Worm (Caenorhabditis elegans) whole organism, mixed stage, embryonic: ENCODE results near the gene ule-3.

Experiments used
- M03D4.4 ChIP-seq: sonication (generic microtip); optimal IDR thresholded peaks from 2 replicates; lab custom pipeline; 2017; ENCODE audit warnings: mild to moderate bottlenecking, missing genetic modification characterization, missing compliant biosample characterization
- blmp-1 ChIP-seq: fragments of 150-350 bp; optimal IDR thresholded peaks from 2 replicates; lab custom pipeline; 2014; ENCODE audit warnings: missing biosample characterization, missing genetic modification characterization
- ceh-39 ChIP-seq: fragments of 150-350 bp; optimal IDR thresholded peaks from 2 replicates; lab custom pipeline; 2014; ENCODE audit warnings: missing biosample characterization, missing genetic modification characterization
- ceh-43 ChIP-seq: fragments of 200-800 bp; sonication (Bioruptor generic); optimal IDR thresholded peaks from 2 replicates; lab custom pipeline; 2018; ENCODE audit warnings: mild to moderate bottlenecking, missing genetic modification characterization, moderate library complexity, missing compliant biosample characterization
- ceh-83 ChIP-seq: fragments of 200-800 bp; sonication (Bioruptor generic); optimal IDR thresholded peaks from 2 replicates; lab custom pipeline; 2018; ENCODE audit warnings: mild to moderate bottlenecking, missing genetic modification characterization, missing compliant biosample characterization
- ces-1 ChIP-seq: fragments of 150-350 bp; optimal IDR thresholded peaks from 2 replicates; lab custom pipeline; 2014; ENCODE audit warnings: missing biosample characterization, missing genetic modification reagents, missing genetic modification characterization
- cnd-1 ChIP-seq: fragments of 200-800 bp; sonication (Bioruptor generic); optimal IDR thresholded peaks from 2 replicates; lab custom pipeline; 2018; ENCODE audit warnings: mild to moderate bottlenecking, missing genetic modification characterization, missing compliant biosample characterization
- drap-1 ChIP-seq: fragments of 200-800 bp; sonication (Bioruptor generic); optimal IDR thresholded peaks from 3 replicates; lab custom pipeline; 2018; ENCODE audit warnings: mild to moderate bottlenecking, missing genetic modification characterization, missing compliant biosample characterization
- elt-1 ChIP-seq: sonication (generic microtip); optimal IDR thresholded peaks from 2 replicates; lab custom pipeline; 2017; ENCODE audit warnings: missing genetic modification characterization, mild to moderate bottlenecking, missing compliant biosample characterization, antibody characterized with exemption, moderate library complexity, borderline replicate concordance; ENCODE audit not compliant: insufficient read depth
- elt-3 ChIP-seq: fragments of 150-350 bp; optimal IDR thresholded peaks from 2 replicates; lab custom pipeline; 2014; ENCODE audit warnings: missing biosample characterization, missing genetic modification characterization
- flh-1 ChIP-seq: fragments of 200-800 bp; sonication (Bioruptor generic); optimal IDR thresholded peaks from 2 replicates; lab custom pipeline; 2018; ENCODE audit warnings: mild to moderate bottlenecking, missing genetic modification characterization, moderate library complexity, missing compliant biosample characterization
- ham-2 ChIP-seq: fragments of 200-800 bp; sonication (Bioruptor generic); optimal IDR thresholded peaks from 2 replicates; lab custom pipeline; 2018; ENCODE audit warnings: mild to moderate bottlenecking, missing genetic modification characterization, missing compliant biosample characterization
- hlh-1 ChIP-seq: fragments of 150-350 bp; optimal IDR thresholded peaks from 2 replicates; lab custom pipeline; 2014; ENCODE audit warnings: missing biosample characterization, missing genetic modification reagents, missing genetic modification characterization
- lin-13 ChIP-seq: fragments of 150-350 bp; optimal IDR thresholded peaks from 2 replicates; lab custom pipeline; 2014; ENCODE audit warnings: missing biosample characterization, missing genetic modification characterization
- lin-32 ChIP-seq: fragments of 200-800 bp; sonication (Bioruptor generic); optimal IDR thresholded peaks from 2 replicates; lab custom pipeline; 2018; ENCODE audit warnings: mild to moderate bottlenecking, missing genetic modification characterization, missing compliant biosample characterization
- lsy-2 ChIP-seq: fragments of 150-350 bp; optimal IDR thresholded peaks from 2 replicates; lab custom pipeline; 2014; ENCODE audit warnings: missing biosample characterization, missing genetic modification characterization
- mab-5 ChIP-seq: fragments of 150-350 bp; optimal IDR thresholded peaks from 2 replicates; lab custom pipeline; 2014; ENCODE audit warnings: missing biosample characterization, missing genetic modification characterization
- mep-1 ChIP-seq: fragments of 150-350 bp; optimal IDR thresholded peaks from 2 replicates; lab custom pipeline; 2017; ENCODE audit warnings: missing biosample characterization, missing genetic modification reagents, missing genetic modification characterization, inconsistent platforms
- mls-2 ChIP-seq: sonication (generic microtip); optimal IDR thresholded peaks from 2 replicates; lab custom pipeline; 2016; ENCODE audit warnings: mild to moderate bottlenecking, missing genetic modification characterization, moderate library complexity, missing compliant biosample characterization
- nhr-12 ChIP-seq: fragments of 150-350 bp; optimal IDR thresholded peaks from 2 replicates; lab custom pipeline; 2014; ENCODE audit warnings: missing biosample characterization, missing genetic modification characterization
- nhr-2 ChIP-seq: fragments of 150-350 bp; optimal IDR thresholded peaks from 2 replicates; lab custom pipeline; 2014; ENCODE audit warnings: missing biosample characterization, missing genetic modification characterization
- nhr-237 ChIP-seq: fragments of 150-350 bp; optimal IDR thresholded peaks from 2 replicates; lab custom pipeline; 2014; ENCODE audit warnings: missing biosample characterization, missing genetic modification characterization
- nhr-28 ChIP-seq: fragments of 150-350 bp; optimal IDR thresholded peaks from 2 replicates; lab custom pipeline; 2014; ENCODE audit warnings: missing biosample characterization, missing genetic modification characterization
- nhr-76 ChIP-seq: sonication (generic microtip); optimal IDR thresholded peaks from 2 replicates; lab custom pipeline; 2017; ENCODE audit warnings: missing biosample characterization, missing genetic modification characterization
- pha-4 ChIP-seq: fragments of 150-350 bp; optimal IDR thresholded peaks from 2 replicates; lab custom pipeline; 2018; ENCODE audit warnings: missing biosample characterization, missing genetic modification reagents, missing genetic modification characterization
- sem-2 ChIP-seq: fragments of 200-800 bp; sonication (Bioruptor generic); optimal IDR thresholded peaks from 2 replicates; lab custom pipeline; 2018; ENCODE audit warnings: mild to moderate bottlenecking, missing genetic modification characterization, missing compliant biosample characterization
- snpc-4 ChIP-seq: fragments of 150-350 bp; optimal IDR thresholded peaks from 2 replicates; lab custom pipeline; 2014; ENCODE audit warnings: missing biosample characterization, missing genetic modification characterization
- sptf-1 ChIP-seq: sonication (generic microtip); optimal IDR thresholded peaks from 2 replicates; lab custom pipeline; 2017; ENCODE audit warnings: mild to moderate bottlenecking, missing genetic modification characterization, moderate library complexity, missing compliant biosample characterization
- unc-120 ChIP-seq: sonication (generic microtip); optimal IDR thresholded peaks from 2 replicates; lab custom pipeline; 2017; ENCODE audit warnings: missing genetic modification characterization, missing compliant biosample characterization; ENCODE audit not compliant: poor library complexity, severe bottlenecking
- unc-39 ChIP-seq: fragments of 150-350 bp; optimal IDR thresholded peaks from 2 replicates; lab custom pipeline; 2014; ENCODE audit warnings: missing biosample characterization, missing genetic modification characterization
- zip-8 ChIP-seq: fragments of 150-350 bp; optimal IDR thresholded peaks from 2 replicates; lab custom pipeline; 2014; ENCODE audit warnings: missing biosample characterization, missing genetic modification characterization
- ztf-11 ChIP-seq: fragments of 150-350 bp; optimal IDR thresholded peaks from 2 replicates; lab custom pipeline; 2014; ENCODE audit warnings: missing biosample characterization, missing genetic modification characterization

The ule-3 gene

DNA sequence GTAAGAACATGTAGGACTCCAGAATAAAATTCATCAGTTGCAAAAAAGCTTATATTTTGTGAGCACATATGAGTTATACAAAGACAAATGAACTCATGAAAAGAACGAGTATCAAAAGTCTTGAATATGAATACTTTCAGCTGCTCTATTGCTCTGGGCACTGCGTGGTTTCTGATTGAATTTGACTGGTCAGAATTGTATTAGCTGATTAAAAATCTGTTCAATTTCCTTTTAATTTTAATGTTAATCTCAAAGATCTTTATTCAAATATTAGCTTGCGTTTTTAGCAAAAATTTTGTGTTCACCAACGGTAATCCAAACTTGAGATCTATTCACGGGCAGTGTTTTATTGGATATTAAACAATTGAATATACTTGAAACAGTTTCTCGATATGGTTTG lies 4.5 kb downstream of the ule-3 start, which contains the start of gene srh-184:
TSS of gene srh-184 (minus strand) at position 101 of the 400 bp plus-strand sequence.
- TF ChIP-seq ztf-11 (tag; lab: Kevin White, UChicago) = no peak
- TF ChIP-seq nhr-2 (tag; lab: Kevin White, UChicago) = no peak
- TF ChIP-seq elt-3 = no peak
- no peak for TF ChIP-seq ceh-39 (tag; lab: Kevin White, UChicago)
- no peak for TF ChIP-seq unc-39 (tag; lab: Kevin White, UChicago)
- TF ChIP-seq mep-1 (tag; lab: Kevin White, UChicago) = no peak
- TF ChIP-seq unc-120 (tag; lab: Kevin White, UChicago) = no peak
- TF ChIP-seq lin-13 (tag; lab: Kevin White, UChicago) = no peak
- no peak for TF ChIP-seq elt-1 (tag; lab: Kevin White, UChicago)
- no peak for TF ChIP-seq lin-32 (GFP tag; lab: Kevin White, UChicago)
- no peak for TF ChIP-seq mls-2
- no peak for TF ChIP-seq sem-2 (GFP tag; lab: Kevin White, UChicago)
- TF ChIP-seq pha-4 (tag; lab: Kevin White, UChicago) = no peak
- TF ChIP-seq nhr-76 (tag; lab: Kevin White, UChicago) = no peak
- no peak for TF ChIP-seq ham-2 (GFP tag; lab: Kevin White, UChicago)
- TF ChIP-seq nhr-12 (tag; lab: Kevin White, UChicago) = no peak
- no peak for TF ChIP-seq mab-5
- TF ChIP-seq ceh-43 = no peak
- TF ChIP-seq, all 35 proteins: peak for 0

DNA sequence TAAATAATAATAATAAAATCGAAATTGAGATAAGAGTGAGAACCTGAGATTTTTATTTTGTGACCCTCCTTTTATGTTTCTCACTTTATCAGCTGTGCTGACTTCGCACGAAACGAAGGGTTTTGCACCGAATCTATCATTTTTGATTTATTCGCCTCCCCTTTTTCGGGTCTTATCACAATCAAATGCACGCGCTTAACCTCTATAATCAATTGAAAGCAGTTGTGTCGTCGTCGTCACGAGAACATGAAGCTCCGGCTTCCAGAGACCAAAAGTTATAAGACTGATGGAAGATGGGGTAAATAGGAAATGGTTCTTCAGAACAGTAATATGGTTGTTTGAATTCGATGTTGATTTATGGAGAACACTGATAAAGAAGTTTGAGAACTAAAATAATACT lies 7.6 kb downstream of the ule-3 start, which contains the start of gene D1054.18:
TSS of gene D1054.18 (minus strand) at position 45 of the 400 bp plus-strand sequence.
- TF ChIP-seq M03D4.4 (tag; lab: Kevin White, UChicago) = no peak
- TF ChIP-seq mls-2 = no peak
- TF ChIP-seq ham-2 (GFP tag; lab: Kevin White, UChicago) = no peak
- TF ChIP-seq ces-1 (GFP tag; lab: Kevin White, UChicago) = no peak
- TF ChIP-seq zip-8 = no peak
- no peak for TF ChIP-seq unc-39 (tag; lab: Kevin White, UChicago)
- TF ChIP-seq ceh-39 (tag; lab: Kevin White, UChicago) = no peak
- TF ChIP-seq sptf-1 (tag; lab: Kevin White, UChicago) = no peak

DNA sequence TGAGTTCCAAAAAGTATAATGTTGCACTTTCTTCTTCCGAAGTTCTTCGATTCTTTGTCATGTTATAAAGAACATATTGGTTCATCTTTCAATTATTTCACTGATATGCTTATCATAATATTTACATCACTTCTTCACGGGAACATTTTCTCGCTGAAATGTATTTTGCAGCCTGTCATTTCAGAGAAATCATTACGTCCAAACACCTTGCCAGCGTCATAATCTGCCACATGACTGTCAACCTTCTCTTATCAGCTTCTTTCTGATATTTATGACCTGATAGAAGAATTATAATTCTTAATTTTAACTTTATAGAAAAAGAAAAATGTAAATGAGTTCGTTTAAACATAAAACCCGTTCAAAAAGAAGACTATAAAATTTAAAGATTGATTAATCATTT lies 8.5 kb downstream of the ule-3 start:
- TF ChIP-seq hlh-1 = no peak
- TF ChIP-seq mep-1 (tag; lab: Kevin White, UChicago) = no peak
- TF ChIP-seq lsy-2 (tag; lab: Kevin White, UChicago) = no peak
- TF ChIP-seq pha-4 (tag; lab: Kevin White, UChicago) = no peak
- TF ChIP-seq flh-1 = no peak
- TF ChIP-seq unc-39 (tag; lab: Kevin White, UChicago) = no peak
- no peak for TF ChIP-seq sem-2 (GFP tag; lab: Kevin White, UChicago)
- no peak for TF ChIP-seq ceh-83 (GFP tag; lab: Kevin White, UChicago)
- TF ChIP-seq, all 35 proteins: peak for 0

DNA sequence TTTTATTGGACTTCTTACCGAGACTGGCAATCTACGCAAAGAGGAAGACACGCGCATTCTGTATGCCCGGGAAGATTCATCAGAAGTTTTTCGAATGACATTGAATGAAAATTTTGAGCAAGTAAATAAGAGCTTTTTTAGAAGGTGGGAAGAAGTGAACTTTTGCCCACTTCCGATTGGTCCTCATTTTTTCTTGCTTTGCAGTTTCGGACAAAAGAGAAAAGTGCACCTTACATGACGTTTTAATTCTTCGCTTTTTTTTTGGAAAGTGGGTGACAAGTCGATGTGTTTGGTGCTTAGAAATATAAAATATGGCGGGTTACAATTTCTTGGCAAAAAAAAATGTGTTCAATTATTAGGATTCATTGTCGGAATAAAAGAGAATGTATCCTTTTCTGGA lies 10.8 kb downstream of the ule-3 start, which contains the start of gene secs-1:
TSS of gene secs-1 (minus strand) at position 101 of the 400 bp plus-strand sequence.
- TF ChIP-seq lin-13 (tag; lab: Kevin White, UChicago) (no peak), sem-2 (GFP tag; lab: Kevin White, UChicago) (no peak), nhr-2 (tag; lab: Kevin White, UChicago) (no peak), sptf-1 (tag; lab: Kevin White, UChicago) (no peak), nhr-76 (tag; lab: Kevin White, UChicago) (no peak), nhr-28 (tag; lab: Kevin White, UChicago) (no peak), snpc-4 (tag; lab: Kevin White, UChicago) (no peak), cnd-1 (tag; lab: Kevin White, UChicago) (no peak), ceh-39 (tag; lab: Kevin White, UChicago) (no peak), flh-1 (no peak), M03D4.4 (tag; lab: Kevin White, UChicago) (no peak), mep-1 (tag; lab: Kevin White, UChicago) (no peak), drap-1 (GFP tag; lab: Kevin White, UChicago) (no peak), lin-32 (GFP tag; lab: Kevin White, UChicago) (no peak)

DNA sequence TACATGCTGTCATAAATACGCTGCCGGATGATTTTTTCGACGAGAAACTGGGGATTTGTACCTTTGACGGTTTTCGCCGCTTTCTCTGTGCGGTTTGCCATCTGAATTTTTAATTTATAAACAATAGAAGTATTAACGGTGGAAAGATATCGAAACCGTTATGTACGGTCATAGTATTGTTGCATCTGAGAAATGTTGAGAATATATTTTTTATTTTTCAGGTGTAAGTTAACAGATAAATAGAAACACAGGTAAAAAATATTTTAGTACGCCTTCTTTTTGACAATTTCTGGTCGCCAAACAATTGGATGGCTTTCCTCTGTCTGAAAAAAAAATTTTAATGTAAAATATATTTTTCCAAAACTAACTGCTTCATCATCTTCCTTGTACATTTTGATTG lies 12.3 kb downstream of the ule-3 start, which contains the start of gene prp-38:
TSS of gene prp-38 (minus strand) at position 101 of the 400 bp plus-strand sequence.
- TF ChIP-seq blmp-1 (tag; lab: Kevin White, UChicago) (no peak), nhr-76 (tag; lab: Kevin White, UChicago) (no peak), nhr-237 (tag; lab: Kevin White, UChicago) (no peak), sem-2 (GFP tag; lab: Kevin White, UChicago) (no peak), drap-1 (GFP tag; lab: Kevin White, UChicago) (no peak), mls-2 (no peak), cnd-1 (tag; lab: Kevin White, UChicago) (no peak), unc-39 (tag; lab: Kevin White, UChicago) (no peak), nhr-28 (tag; lab: Kevin White, UChicago) (no peak), pha-4 (tag; lab: Kevin White, UChicago) (no peak), mep-1 (tag; lab: Kevin White, UChicago) (no peak), ceh-43 (no peak), ceh-39 (tag; lab: Kevin White, UChicago) (no peak), elt-3 (no peak), ces-1 (GFP tag; lab: Kevin White, UChicago) (no peak), lsy-2 (tag; lab: Kevin White, UChicago) (no peak), M03D4.4 (tag; lab: Kevin White, UChicago) (no peak), ceh-83 (GFP tag; lab: Kevin White, UChicago) (no peak), mab-5 (no peak)
